Worm (Caenorhabditis elegans): ENCODE data around the gene C01B9.1.

The C01B9.1 gene

DNA sequence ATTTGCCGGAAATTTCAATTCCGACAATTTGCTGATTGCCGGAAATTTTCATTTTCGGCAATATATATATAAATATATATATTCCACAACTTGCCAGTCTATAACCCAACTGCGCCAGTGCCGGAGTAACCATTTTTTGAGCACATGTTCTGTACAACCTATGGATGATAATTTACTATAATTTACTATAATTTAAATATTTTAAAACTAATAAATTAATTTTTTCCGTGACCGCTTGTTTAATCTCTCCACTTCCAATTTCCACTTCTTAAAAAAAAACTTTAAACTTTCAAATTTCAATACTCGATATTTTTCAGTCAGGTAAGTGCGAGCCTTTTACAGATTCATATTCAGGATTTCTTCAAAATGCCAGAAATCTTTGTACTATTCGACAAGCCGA, 5.4 kb upstream of the C01B9.1 start, which contains the start of gene arrd-12:
TSS of gene arrd-12 (plus strand) at position 301 of the 400 bp plus-strand sequence.
- TF ChIP-seq zag-1 (tag; optimal IDR thresholded peaks at IDR 0.05) = no peak
- no peak for TF ChIP-seq mdl-1 (tag; optimal IDR thresholded peaks at IDR 0.05)
- no peak for TF ChIP-seq nhr-237 (tag; optimal IDR thresholded peaks at IDR 0.05)
- TF ChIP-seq lsy-2 (tag; optimal IDR thresholded peaks at IDR 0.05) = no peak
- TF ChIP-seq nhr-21 (tag; optimal IDR thresholded peaks at IDR 0.05) = no peak
- no peak for TF ChIP-seq mab-5 (tag; optimal IDR thresholded peaks at IDR 0.05)
- TF ChIP-seq ztf-1 (GFP tag; conservative IDR thresholded peaks at IDR 0.05) = no peak
- no peak for TF ChIP-seq lin-39 (tag; optimal IDR thresholded peaks at IDR 0.05)
- no peak for TF ChIP-seq ztf-4 (tag; optimal IDR thresholded peaks at IDR 0.05)
- TF ChIP-seq gmeb-1 (tag; optimal IDR thresholded peaks at IDR 0.05) = no peak
- TF ChIP-seq ztf-11 (tag; optimal IDR thresholded peaks at IDR 0.05) = no peak
- TF ChIP-seq nhr-129 (tag; optimal IDR thresholded peaks at IDR 0.05) = no peak
- TF ChIP-seq ama-1 (optimal IDR thresholded peaks at IDR 0.05) = no peak
- TF ChIP-seq C34F6.9 (tag; optimal IDR thresholded peaks at IDR 0.05) = no peak
- no peak for TF ChIP-seq unc-55 (GFP tag; optimal IDR thresholded peaks at IDR 0.05)
- TF ChIP-seq dmd-4 (tag; optimal IDR thresholded peaks at IDR 0.05) = no peak
- no peak for TF ChIP-seq elt-3 (tag; optimal IDR thresholded peaks at IDR 0.05)
- no peak for TF ChIP-seq unc-62 (GFP tag; optimal IDR thresholded peaks at IDR 0.05)

DNA sequence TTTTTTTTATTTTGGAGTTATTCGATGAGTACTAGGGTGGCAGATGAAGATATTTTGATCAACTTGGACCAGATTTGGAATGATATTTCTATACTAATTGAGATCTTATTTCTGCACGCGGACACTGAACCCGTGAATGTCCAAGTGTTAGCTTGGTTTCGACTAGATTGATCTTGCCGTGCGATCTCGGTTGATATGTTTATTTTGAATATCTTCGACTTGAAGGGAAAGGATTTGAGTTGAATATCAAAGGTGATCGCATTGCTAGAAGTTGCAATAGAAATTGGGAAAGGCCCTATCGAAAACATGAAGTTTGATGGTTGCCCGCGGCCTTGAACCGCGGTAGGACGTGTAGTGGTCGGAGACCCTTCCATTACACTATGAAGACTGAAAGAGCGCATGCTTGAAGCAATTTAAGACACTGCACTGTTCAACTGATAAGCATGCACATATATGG, 9.4 kb downstream of the C01B9.1 start:
- TF ChIP-seq fos-1 (tag; optimal IDR thresholded peaks at IDR 0.05) = peak; percentile 43
- TF ChIP-seq sma-9 (GFP tag; optimal IDR thresholded peaks at IDR 0.05) = peak; percentile 30
- TF ChIP-seq sma-9 (tag; optimal IDR thresholded peaks at IDR 0.05) = no peak
- TF ChIP-seq blmp-1 (tag; optimal IDR thresholded peaks at IDR 0.05; ENCODE audit: insufficient read depth) = no peak
- peak; percentile 61 for TF ChIP-seq crh-2 (tag; optimal IDR thresholded peaks at IDR 0.05)
- TF ChIP-seq lin-13 (GFP tag; optimal IDR thresholded peaks at IDR 0.05) = peak; percentile 6

DNA sequence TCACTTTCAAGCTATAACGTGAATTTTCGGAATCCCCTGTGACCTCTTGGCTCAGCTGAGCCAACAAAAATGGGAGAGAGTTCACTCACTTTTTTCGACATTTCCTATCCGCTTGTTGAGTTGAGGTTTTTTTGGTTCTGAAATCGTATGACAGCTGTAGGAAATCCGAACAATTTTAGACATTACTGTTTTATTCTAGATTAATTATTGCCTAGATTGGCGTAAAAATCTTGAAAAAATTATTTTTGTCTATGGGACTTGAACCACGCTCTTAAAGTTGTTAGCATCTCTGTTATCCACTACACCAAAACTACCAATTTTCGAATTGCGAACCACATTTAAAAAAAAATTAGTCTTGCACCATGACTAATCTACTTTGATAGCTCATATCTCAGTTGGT, 12.5 kb downstream of the C01B9.1 start, which contains the start of gene C01B9.4:
TSS of gene C01B9.4 (minus strand) at position 101 of the 400 bp plus-strand sequence.
- TF ChIP-seq nhr-10 (tag; optimal IDR thresholded peaks at IDR 0.05) (no peak), Y55F3AM.14 (GFP tag; optimal IDR thresholded peaks at IDR 0.05) (no peak), unc-55 (GFP tag; optimal IDR thresholded peaks at IDR 0.05) (no peak)

DNA sequence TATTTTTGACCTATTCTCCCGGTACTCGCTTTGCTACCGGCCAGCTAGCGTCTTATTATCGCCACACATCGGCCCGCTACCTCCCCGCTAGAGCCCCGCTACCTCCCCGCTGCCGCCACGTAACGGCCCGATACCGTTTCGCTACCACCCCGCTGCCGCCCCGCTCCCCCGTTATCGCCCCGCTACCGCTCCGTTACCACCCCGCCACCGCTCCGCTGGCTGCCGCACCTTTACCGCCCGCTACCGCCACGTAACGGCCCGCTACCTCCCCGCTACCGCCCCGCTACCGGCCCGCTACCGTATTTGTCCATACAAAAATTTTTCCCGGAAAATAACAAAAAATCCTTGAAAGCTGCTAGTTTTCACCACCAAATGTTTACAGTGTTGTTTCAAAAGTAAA, 14.2 kb downstream of the C01B9.1 start:
- TF ChIP-seq R02D3.7 (tag; optimal IDR thresholded peaks at IDR 0.05) (no peak), dmd-4 (tag; optimal IDR thresholded peaks at IDR 0.05) (no peak), F13H6.1 (tag; optimal IDR thresholded peaks at IDR 0.05) (no peak), unc-55 (GFP tag; optimal IDR thresholded peaks at IDR 0.05) (no peak), gmeb-1 (tag; optimal IDR thresholded peaks at IDR 0.05) (no peak), egl-27 (tag; optimal IDR thresholded peaks at IDR 0.05) (no peak), nhr-6 (tag; optimal IDR thresholded peaks at IDR 0.05) (no peak), sem-4 (tag; optimal IDR thresholded peaks at IDR 0.05) (no peak), ztf-11 (tag; optimal IDR thresholded peaks at IDR 0.05) (no peak), zag-1 (tag; optimal IDR thresholded peaks at IDR 0.05) (no peak), nhr-10 (tag; optimal IDR thresholded peaks at IDR 0.05) (no peak), elt-3 (tag; optimal IDR thresholded peaks at IDR 0.05) (no peak), Y55F3AM.14 (GFP tag; optimal IDR thresholded peaks at IDR 0.05) (no peak), mab-5 (tag; optimal IDR thresholded peaks at IDR 0.05) (no peak), nhr-11 (tag; optimal IDR thresholded peaks at IDR 0.05) (no peak), skn-1 (tag; optimal IDR thresholded peaks at IDR 0.05) (no peak), nhr-129 (tag; optimal IDR thresholded peaks at IDR 0.05) (no peak)

DNA sequence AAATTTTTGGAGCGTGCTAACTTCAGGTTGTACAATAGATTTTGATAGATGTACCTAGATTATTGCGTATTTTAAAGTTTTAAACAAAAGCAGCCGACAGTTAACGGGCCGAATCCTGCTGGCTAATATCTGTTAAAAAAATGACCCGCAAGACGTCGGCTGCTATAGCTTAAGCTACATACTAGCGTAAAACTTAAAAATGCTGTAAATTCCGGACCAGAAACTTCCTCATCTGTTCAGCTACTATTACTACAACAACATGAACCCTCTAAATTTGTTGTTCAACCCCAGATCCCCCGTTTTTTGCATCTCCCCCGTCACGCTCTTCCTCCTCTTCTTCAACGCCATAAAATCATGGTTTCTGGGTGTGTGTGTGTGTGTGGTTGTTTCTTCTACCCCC, 15.5 kb downstream of the C01B9.1 start:
- TF ChIP-seq egl-27 (tag; optimal IDR thresholded peaks at IDR 0.05) = no peak
- no peak for TF ChIP-seq nhr-129 (tag; optimal IDR thresholded peaks at IDR 0.05)
- no peak for TF ChIP-seq nhr-237 (tag; optimal IDR thresholded peaks at IDR 0.05)
- no peak for TF ChIP-seq nhr-10 (tag; optimal IDR thresholded peaks at IDR 0.05)
- TF ChIP-seq blmp-1 (tag; optimal IDR thresholded peaks at IDR 0.05; ENCODE audit: insufficient read depth) = no peak
- TF ChIP-seq ztf-4 (tag; optimal IDR thresholded peaks at IDR 0.05) = no peak
- no peak for TF ChIP-seq lin-13 (GFP tag; optimal IDR thresholded peaks at IDR 0.05)
- no peak for TF ChIP-seq alr-1 (tag; optimal IDR thresholded peaks at IDR 0.05)
- TF ChIP-seq unc-39 (tag; optimal IDR thresholded peaks at IDR 0.05) = no peak
- no peak for TF ChIP-seq lin-39 (tag; optimal IDR thresholded peaks at IDR 0.05)
- no peak for TF ChIP-seq elt-3 (tag; optimal IDR thresholded peaks at IDR 0.05)
- TF ChIP-seq sem-4 (tag; optimal IDR thresholded peaks at IDR 0.05) = no peak
- no peak for TF ChIP-seq ztf-1 (GFP tag; conservative IDR thresholded peaks at IDR 0.05)
- TF ChIP-seq unc-62 (GFP tag; optimal IDR thresholded peaks at IDR 0.05) = no peak
- TF ChIP-seq fos-1 (tag; optimal IDR thresholded peaks at IDR 0.05) = no peak
- no peak for TF ChIP-seq aly-2 (tag; optimal IDR thresholded peaks at IDR 0.05)
- TF ChIP-seq zag-1 (tag; optimal IDR thresholded peaks at IDR 0.05) = no peak
- TF ChIP-seq snpc-4 (tag; optimal IDR thresholded peaks at IDR 0.05) = no peak
